Worm (Caenorhabditis elegans): ENCODE measurements around the gene srx-7.

ce11 chrV:521517-521916, 38.5 kb upstream of the srx-7 start, which contains the start of gene srw-107:
- TF ChIP-seq unc-62 (GFP tag; optimal IDR thresholded peaks at IDR 0.05) (no peak), pha-4 (tag; optimal IDR thresholded peaks at IDR 0.05) (no peak), egl-5 (tag; optimal IDR thresholded peaks at IDR 0.05) (no peak), lin-15B (tag; optimal IDR thresholded peaks at IDR 0.05) (no peak), eor-1 (tag; optimal IDR thresholded peaks at IDR 0.05) (no peak), ztf-11 (tag; optimal IDR thresholded peaks at IDR 0.05) (no peak), nhr-237 (tag; optimal IDR thresholded peaks at IDR 0.05) (no peak), nfya-1 (tag; optimal IDR thresholded peaks at IDR 0.05; ENCODE audit: insufficient read depth) (no peak), fos-1 (tag; optimal IDR thresholded peaks at IDR 0.05) (no peak)
